Worm (Caenorhabditis elegans) whole organism, L4 larva: ENCODE data around the gene C17H11.5.

Experiments used
- F10B5.3 ChIP-seq: sonication (generic microtip); optimal IDR thresholded peaks from 2 replicates; lab custom pipeline; 2016; ENCODE audit warnings: mild to moderate bottlenecking, missing genetic modification characterization, missing compliant biosample characterization
- ZK337.2 ChIP-seq: fragments of 200-800 bp; sonication (Bioruptor generic); IDR thresholded peaks from 2 replicates; pipeline ENCODE4 v1.3.6; 2022; ENCODE audit warnings: missing genetic modification reagents, missing genetic modification characterization, missing compliant biosample characterization
- ZK546.5 ChIP-seq, 2 experiments: sonication (generic microtip); optimal IDR thresholded peaks; 2 replicates each; lab custom pipeline; 2017; ENCODE audit warnings: missing biosample characterization in 2 of 2, missing genetic modification characterization in 2 of 2
- aha-1 ChIP-seq: fragments of 150-350 bp; peaks from one replicate; lab custom pipeline; 2014; ENCODE audit warnings: missing biosample characterization, missing genetic modification characterization
- aly-2 ChIP-seq: sonication (generic microtip); optimal IDR thresholded peaks from 2 replicates; lab custom pipeline; 2018; ENCODE audit warnings: missing biosample characterization, missing genetic modification characterization
- ama-1 ChIP-seq: fragments of 150-350 bp; optimal IDR thresholded peaks from 2 replicates; lab custom pipeline; 2014; ENCODE audit warnings: inconsistent platforms, mixed read lengths
- arid-1 ChIP-seq: fragments of 200-800 bp; sonication (Bioruptor generic); conservative IDR thresholded peaks from 2 replicates; pipeline ENCODE4 v1.3.6; 2022; ENCODE audit warnings: missing genetic modification reagents, missing genetic modification characterization, missing compliant biosample characterization
- ceh-28 ChIP-seq: fragments of 150-350 bp; optimal IDR thresholded peaks from 2 replicates; lab custom pipeline; 2014; ENCODE audit warnings: missing biosample characterization, missing genetic modification reagents, missing genetic modification characterization
- cey-2 ChIP-seq: sonication (generic microtip); optimal IDR thresholded peaks from 3 replicates; lab custom pipeline; 2017; ENCODE audit warnings: missing genetic modification characterization, mild to moderate bottlenecking, missing compliant biosample characterization, antibody characterized with exemption, borderline replicate concordance; ENCODE audit not compliant: insufficient read depth
- ctbp-1 ChIP-seq: fragments of 200-800 bp; sonication (Bioruptor generic); IDR thresholded peaks from 2 replicates; pipeline ENCODE4 v1.3.6; 2022; ENCODE audit warnings: missing genetic modification reagents, missing genetic modification characterization, missing compliant biosample characterization
- dmd-6 ChIP-seq: fragments of 200-800 bp; sonication (Bioruptor generic); IDR thresholded peaks from 2 replicates; pipeline ENCODE4 v1.3.6; 2022; ENCODE audit warnings: missing genetic modification reagents, missing genetic modification characterization, missing compliant biosample characterization
- dve-1 ChIP-seq: sonication (generic microtip); optimal IDR thresholded peaks from 2 replicates; lab custom pipeline; 2017; ENCODE audit warnings: antibody characterized with exemption, mild to moderate bottlenecking, missing genetic modification characterization, missing compliant biosample characterization; ENCODE audit not compliant: insufficient read depth
- fkh-10 ChIP-seq: fragments of 150-350 bp; optimal IDR thresholded peaks from 2 replicates; lab custom pipeline; 2014; ENCODE audit warnings: missing biosample characterization, missing genetic modification reagents, missing genetic modification characterization
- fos-1 ChIP-seq: fragments of 150-350 bp; optimal IDR thresholded peaks from 2 replicates; lab custom pipeline; 2014; ENCODE audit warnings: missing biosample characterization, missing genetic modification characterization
- gei-8 ChIP-seq: fragments of 200-800 bp; sonication (Bioruptor generic); optimal IDR thresholded peaks from 2 replicates; lab custom pipeline; 2018; ENCODE audit warnings: mild to moderate bottlenecking, missing genetic modification characterization, missing compliant biosample characterization
- hlh-11 ChIP-seq: fragments of 200-800 bp; sonication (Bioruptor generic); optimal IDR thresholded peaks from 2 replicates; lab custom pipeline; 2018; ENCODE audit warnings: mild to moderate bottlenecking, missing genetic modification characterization, missing compliant biosample characterization
- hlh-30 ChIP-seq: sonication (generic microtip); optimal IDR thresholded peaks from 2 replicates; lab custom pipeline; 2017; ENCODE audit warnings: antibody characterized with exemption, mild to moderate bottlenecking, missing genetic modification characterization, missing compliant biosample characterization; ENCODE audit not compliant: insufficient read depth
- hmg-1.1 ChIP-seq: fragments of 200-800 bp; sonication (Bioruptor generic); IDR thresholded peaks from 2 replicates; pipeline ENCODE4 v1.3.6; 2022; ENCODE audit warnings: missing genetic modification reagents, missing genetic modification characterization, missing compliant biosample characterization
- jun-1 ChIP-seq: fragments of 150-350 bp; optimal IDR thresholded peaks from 2 replicates; lab custom pipeline; 2014; ENCODE audit warnings: missing biosample characterization, missing genetic modification reagents, missing genetic modification characterization
- lim-7 ChIP-seq: fragments of 200-800 bp; sonication (Bioruptor generic); IDR thresholded peaks from 2 replicates; pipeline ENCODE4 v1.3.6; 2022; ENCODE audit warnings: missing genetic modification characterization, missing compliant biosample characterization
- lin-1 ChIP-seq: fragments of 200-800 bp; sonication (Bioruptor generic); IDR thresholded peaks from 2 replicates; pipeline ENCODE4 v1.3.6; 2022; ENCODE audit warnings: missing genetic modification reagents, missing genetic modification characterization, missing compliant biosample characterization
- lin-38 ChIP-seq: fragments of 200-800 bp; sonication (Bioruptor generic); IDR thresholded peaks from 2 replicates; pipeline ENCODE4 v1.3.6; 2022; ENCODE audit warnings: missing genetic modification reagents, missing genetic modification characterization, missing compliant biosample characterization
- lsy-2 ChIP-seq, 2 experiments: fragments of 150-350 bp in 1 of 2; sonication (generic microtip) in 1 of 2; optimal IDR thresholded peaks; 2 replicates each; lab custom pipeline; 2014 to 2017; ENCODE audit warnings: missing biosample characterization in 2 of 2, missing genetic modification characterization in 2 of 2
- madf-9 ChIP-seq: fragments of 200-800 bp; sonication (Bioruptor generic); conservative IDR thresholded peaks from 2 replicates; pipeline ENCODE4 v1.3.6; 2022; ENCODE audit warnings: missing genetic modification reagents, missing genetic modification characterization, missing compliant biosample characterization
- mep-1 ChIP-seq: fragments of 150-350 bp; sonication (generic microtip); optimal IDR thresholded peaks from 3 replicates; lab custom pipeline; 2014; ENCODE audit warnings: missing biosample characterization, missing genetic modification characterization
- mes-2 ChIP-seq: sonication (generic microtip); optimal IDR thresholded peaks from 2 replicates; lab custom pipeline; 2016; ENCODE audit warnings: missing genotype, mild to moderate bottlenecking, missing genetic modification characterization, missing compliant biosample characterization; ENCODE audit not compliant: poor library complexity, severe bottlenecking
- nhr-102 ChIP-seq: sonication (generic microtip); optimal IDR thresholded peaks from 2 replicates; lab custom pipeline; 2016; ENCODE audit warnings: mild to moderate bottlenecking, missing genetic modification characterization, moderate library complexity, missing compliant biosample characterization
- nhr-6 ChIP-seq: fragments of 150-350 bp; optimal IDR thresholded peaks from 2 replicates; lab custom pipeline; 2014; ENCODE audit warnings: missing biosample characterization, missing genetic modification characterization
- nhr-77 ChIP-seq: fragments of 150-350 bp; optimal IDR thresholded peaks from 2 replicates; lab custom pipeline; 2014; ENCODE audit warnings: missing biosample characterization, missing genetic modification characterization
- pha-4 ChIP-seq, 2 experiments: fragments of 150-350 bp in 1 of 2; fragments of 200-800 bp in 1 of 2; sonication (Bioruptor generic) in 1 of 2; IDR thresholded peaks in 1 of 2; optimal IDR thresholded peaks in 1 of 2; 2 replicates each; pipeline versions ENCODE4 v1.3.6 to Lab custom; 2014 to 2022; ENCODE audit warnings: missing genetic modification characterization in 2 of 2, missing genetic modification reagents in 2 of 2, missing biosample characterization in 1 of 2, missing compliant biosample characterization in 1 of 2
- pqm-1 ChIP-seq: sonication (generic microtip); optimal IDR thresholded peaks from 2 replicates; lab custom pipeline; 2017; ENCODE audit warnings: missing biosample characterization, missing genetic modification characterization
- rbr-2 ChIP-seq: sonication (generic microtip); optimal IDR thresholded peaks from 2 replicates; lab custom pipeline; 2016; ENCODE audit warnings: missing genotype, missing genetic modification characterization, missing compliant biosample characterization
- sdz-12 ChIP-seq: fragments of 200-800 bp; sonication (Bioruptor generic); optimal IDR thresholded peaks from 2 replicates; lab custom pipeline; 2018; ENCODE audit warnings: mild to moderate bottlenecking, missing genetic modification characterization, missing compliant biosample characterization
- set-16 ChIP-seq: fragments of 200-800 bp; sonication (Bioruptor generic); IDR thresholded peaks from 2 replicates; pipeline ENCODE4 v1.3.6; 2022; ENCODE audit warnings: missing genetic modification reagents, missing genetic modification characterization, missing compliant biosample characterization
- spr-1 ChIP-seq: sonication (generic microtip); optimal IDR thresholded peaks from 2 replicates; lab custom pipeline; 2016; ENCODE audit warnings: mild to moderate bottlenecking, missing genetic modification characterization, missing compliant biosample characterization
- spr-3 ChIP-seq: fragments of 200-800 bp; sonication (Bioruptor generic); optimal IDR thresholded peaks from 2 replicates; lab custom pipeline; 2018; ENCODE audit warnings: mild to moderate bottlenecking, missing genetic modification characterization, missing compliant biosample characterization
- tag-97 ChIP-seq: fragments of 200-800 bp; sonication (Bioruptor generic); IDR thresholded peaks from 2 replicates; pipeline ENCODE4 v1.3.6; 2022; ENCODE audit warnings: missing genetic modification characterization, missing compliant biosample characterization
- tra-1 ChIP-seq: fragments of 200-800 bp; sonication (Bioruptor generic); IDR thresholded peaks from 2 replicates; pipeline ENCODE4 v1.3.6; 2022; ENCODE audit warnings: missing genetic modification reagents, missing genetic modification characterization, missing compliant biosample characterization
- unc-62 ChIP-seq, 3 experiments: fragments of 150-350 bp in 1 of 3; sonication (generic microtip); optimal IDR thresholded peaks in 2 of 3; peaks in 1 of 3; 1 replicate in 1 of 3; 2 replicates in 2 of 3; lab custom pipeline; 2014 to 2017; ENCODE audit warnings: missing biosample characterization in 3 of 3, missing genetic modification characterization in 3 of 3, missing genetic modification reagents in 3 of 3, missing genotype in 1 of 3
- zfp-3 ChIP-seq: fragments of 200-800 bp; sonication (Bioruptor generic); conservative IDR thresholded peaks from 2 replicates; pipeline ENCODE4 v1.3.6; 2022; ENCODE audit warnings: missing genetic modification reagents, missing genetic modification characterization, missing compliant biosample characterization
- zip-2 ChIP-seq: fragments of 150-350 bp; optimal IDR thresholded peaks from 2 replicates; lab custom pipeline; 2014; ENCODE audit warnings: missing biosample characterization, missing genetic modification characterization
- ztf-7 ChIP-seq: fragments of 150-350 bp; optimal IDR thresholded peaks from 2 replicates; lab custom pipeline; 2014; ENCODE audit warnings: missing biosample characterization, missing genetic modification characterization

The C17H11.5 gene

ce11 chrX:8158975-8159813, 25.7 kb downstream of the C17H11.5 start, which contains the start of gene hil-3:
Gene hil-3 (plus strand): TSS chrX:8159169.
- peak; percentile 30; the same call in 1 of the 2 replicates for TF ChIP-seq hmg-1.1 (GFP tag; lab: Robert Waterston, UW)
- peak; percentile 53 for TF ChIP-seq mep-1 (tag; lab: Kevin White, UChicago)
- no peak for TF ChIP-seq sdz-12 (GFP tag; lab: Kevin White, UChicago)
- TF ChIP-seq nhr-102 (tag; lab: Kevin White, UChicago): peak; percentile 1
- no peak for TF ChIP-seq tag-97 (GFP tag; lab: Robert Waterston, UW)
- TF ChIP-seq rbr-2 (tag; lab: Kevin White, UChicago): peak; percentile 44
- peak; percentile 91 for TF ChIP-seq aha-1 (tag; lab: Kevin White, UChicago)
- no peak for TF ChIP-seq ZK546.5 (tag; optimal IDR thresholded peaks at IDR 0.05; lab: Kevin White, UChicago)
- peak in 1 of 2 experiments; percentile 25 for TF ChIP-seq lsy-2 (tag; optimal IDR thresholded peaks at IDR 0.05; lab: Kevin White, UChicago)
- no peak for TF ChIP-seq F10B5.3
- TF ChIP-seq lin-1: no peak
- peak; percentile 4 for TF ChIP-seq nhr-6 (tag; lab: Kevin White, UChicago)
- peak; percentile 51 for TF ChIP-seq mes-2 (tag; lab: Kevin White, UChicago)
- peak in 1 of 2 experiments; percentile 88 for TF ChIP-seq unc-62 (GFP tag; optimal IDR thresholded peaks at IDR 0.05 in 1 of 2; lab: Kevin White, UChicago)
- no peak for TF ChIP-seq unc-62 (tag; optimal IDR thresholded peaks at IDR 0.05; lab: Kevin White, UChicago)
- peak; percentile 57 for TF ChIP-seq ama-1
- TF ChIP-seq fos-1 (tag; lab: Kevin White, UChicago): no peak
- no peak for TF ChIP-seq ceh-28 (tag; lab: Kevin White, UChicago)
- TF ChIP-seq dve-1: peak; percentile 37
- TF ChIP-seq set-16 (GFP tag; lab: Robert Waterston, UW): peak; percentile 74
- TF ChIP-seq tra-1: 0 out of 2 replicates have a peak, but pooled peaks have one; percentile 36

ce11 chrX:8157132-8157531, 27.8 kb downstream of the C17H11.5 start:
- TF ChIP-seq ctbp-1 (GFP tag; lab: Robert Waterston, UW) (no peak), mep-1 (tag; lab: Kevin White, UChicago) (peak; percentile 74), hmg-1.1 (GFP tag; lab: Robert Waterston, UW) (peak; percentile 13; the same call in 1 of the 2 replicates), unc-62 (GFP tag; optimal IDR thresholded peaks at IDR 0.05 in 1 of 2; lab: Kevin White, UChicago) (peak in 1 of 2 experiments; percentile 51), unc-62 (tag; optimal IDR thresholded peaks at IDR 0.05; lab: Kevin White, UChicago) (no peak), aly-2 (tag; lab: Kevin White, UChicago) (no peak), nhr-77 (tag; lab: Kevin White, UChicago) (no peak), dmd-6 (GFP tag; lab: Robert Waterston, UW) (peak; percentile 27; the same call in 1 of the 2 replicates), hlh-30 (peak; percentile 38), dve-1 (peak; percentile 83), arid-1 (GFP tag; lab: Robert Waterston, UW) (no peak), pqm-1 (tag; lab: Kevin White, UChicago) (no peak), rbr-2 (tag; lab: Kevin White, UChicago) (peak; percentile 53), nhr-102 (tag; lab: Kevin White, UChicago) (peak; percentile 24), spr-3 (GFP tag; lab: Kevin White, UChicago) (no peak), aha-1 (tag; lab: Kevin White, UChicago) (peak; percentile 94), mes-2 (tag; lab: Kevin White, UChicago) (peak; percentile 61), lsy-2 (tag; optimal IDR thresholded peaks at IDR 0.05; lab: Kevin White, UChicago) (peak; percentile 20 to 57), zfp-3 (GFP tag; lab: Robert Waterston, UW) (no peak), fkh-10 (GFP tag; lab: Kevin White, UChicago) (no peak), madf-9 (GFP tag; lab: Robert Waterston, UW) (0 out of 2 replicates have a peak, but pooled peaks have one; percentile 21), hlh-11 (tag; lab: Kevin White, UChicago) (peak; percentile 55)

DNA sequence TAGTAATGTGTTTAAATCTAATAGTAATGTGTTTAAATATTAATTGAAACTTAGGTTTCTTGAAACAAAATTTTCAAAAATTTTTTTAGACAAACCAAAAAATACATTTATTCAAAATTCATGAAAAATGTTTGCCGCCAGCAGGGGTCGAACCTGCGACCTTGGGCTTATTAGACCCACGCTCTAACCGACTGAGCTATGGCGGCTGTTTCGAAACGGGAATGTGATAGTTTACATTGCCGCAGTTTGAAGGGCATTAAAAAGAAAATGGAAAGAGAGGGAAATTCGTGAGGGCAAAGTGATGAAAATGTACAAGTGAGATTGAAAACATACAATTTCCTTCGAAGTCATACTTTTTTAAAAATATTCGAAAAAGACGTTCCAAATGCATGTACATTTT, 28.4 kb downstream of the C17H11.5 start:
- TF ChIP-seq cey-2 (tag; lab: Kevin White, UChicago) (no peak), pha-4 (GFP tag; IDR thresholded peaks at IDR 0.05; lab: Robert Waterston, UW) (peak; percentile 71; the same call in 1 of the 2 replicates), pha-4 (tag; optimal IDR thresholded peaks at IDR 0.05; lab: Kevin White, UChicago) (no peak), ztf-7 (tag; lab: Kevin White, UChicago) (peak; percentile 9), ZK337.2 (GFP tag; lab: Robert Waterston, UW) (peak; percentile 68; the same call in 1 of the 2 replicates), set-16 (GFP tag; lab: Robert Waterston, UW) (no peak), lin-38 (GFP tag; lab: Robert Waterston, UW) (peak; percentile 50), rbr-2 (tag; lab: Kevin White, UChicago) (no peak), zfp-3 (GFP tag; lab: Robert Waterston, UW) (0 out of 2 replicates have a peak, but pooled peaks have one; percentile 41), madf-9 (GFP tag; lab: Robert Waterston, UW) (peak; percentile 35; the same call in 1 of the 2 replicates), jun-1 (tag; lab: Kevin White, UChicago) (no peak), spr-1 (tag; lab: Kevin White, UChicago) (no peak), zip-2 (tag; lab: Kevin White, UChicago) (no peak), gei-8 (GFP tag; lab: Kevin White, UChicago) (no peak), aha-1 (tag; lab: Kevin White, UChicago) (peak; percentile 2), lim-7 (GFP tag; lab: Robert Waterston, UW) (peak; percentile 83), dmd-6 (GFP tag; lab: Robert Waterston, UW) (peak; percentile 65)
